Worm (Caenorhabditis elegans) whole organism, L1 larva: ENCODE results near the gene immt-1.

Experiments used
- jun-1 ChIP-seq: fragments of 150-350 bp; optimal IDR thresholded peaks from 2 replicates; lab custom pipeline; 2014; ENCODE audit warnings: missing biosample characterization, missing genetic modification reagents, missing genetic modification characterization
- pax-3 ChIP-seq: fragments of 200-800 bp; sonication (Bioruptor generic); optimal IDR thresholded peaks from 2 replicates; lab custom pipeline; 2018; ENCODE audit warnings: mild to moderate bottlenecking, missing genetic modification characterization, moderate library complexity, missing compliant biosample characterization
- zip-4 ChIP-seq: fragments of 200-800 bp; sonication (Bioruptor generic); optimal IDR thresholded peaks from 2 replicates; lab custom pipeline; 2018; ENCODE audit warnings: mild to moderate bottlenecking, missing genetic modification characterization, moderate library complexity, missing compliant biosample characterization

DNA sequence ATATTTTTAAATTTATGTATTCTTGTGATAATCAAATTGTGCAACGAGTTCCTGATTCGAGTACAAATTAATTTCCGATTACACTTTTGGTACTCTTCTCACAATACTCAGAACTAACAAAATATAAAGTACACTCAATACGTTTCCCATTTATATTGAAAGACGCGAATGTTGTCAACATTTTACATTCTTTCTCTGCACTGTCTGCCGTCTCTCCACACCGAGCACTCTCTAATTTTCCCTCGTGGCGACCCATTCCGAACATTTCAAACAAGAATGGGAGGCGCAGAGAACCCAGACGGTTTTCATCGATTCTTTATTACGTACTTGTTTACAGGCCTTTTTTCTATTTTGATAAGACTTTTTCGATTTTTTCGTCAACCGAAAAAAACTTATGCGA, 19.2 kb downstream of the immt-1 start, which contains the start of gene C09B7.2:
- TF ChIP-seq jun-1 (tag; lab: Kevin White, UChicago) (no peak), pax-3 (tag; lab: Kevin White, UChicago) (no peak), zip-4 (GFP tag; lab: Kevin White, UChicago) (no peak)
